Worm (Caenorhabditis elegans): ENCODE measurements around the gene ZC477.2.

DNA sequence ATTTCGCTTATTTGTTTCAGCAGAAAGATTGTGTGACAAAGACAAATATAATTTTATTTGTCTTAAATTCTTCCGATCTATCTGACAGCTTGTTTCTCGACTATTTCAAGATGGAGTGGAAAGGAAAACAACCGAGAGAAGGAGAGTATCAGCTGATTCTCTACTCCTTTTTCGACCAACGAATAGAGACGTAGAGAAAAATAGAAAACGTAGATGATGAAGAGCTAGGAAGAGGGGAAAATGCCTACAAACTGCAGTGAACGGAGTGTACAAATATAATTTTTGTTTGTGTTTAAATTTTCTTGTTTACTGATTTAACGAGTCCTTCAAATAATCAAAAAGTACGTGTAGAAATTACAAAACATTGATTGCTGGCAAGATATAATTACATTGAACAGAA is 39.7 kb downstream of the ZC477.2 start:
- TF ChIP-seq ZK337.2 (GFP tag; IDR thresholded peaks at IDR 0.05), result no peak
- TF ChIP-seq set-16 (GFP tag; IDR thresholded peaks at IDR 0.05), result no peak
- no peak for TF ChIP-seq snpc-4 (tag; optimal IDR thresholded peaks at IDR 0.05)
- TF ChIP-seq lin-13 (GFP tag; optimal IDR thresholded peaks at IDR 0.05), result no peak
- no peak for TF ChIP-seq skn-1 (tag; optimal IDR thresholded peaks at IDR 0.05)
- peak in 1 of 2 experiments; percentile 64 for TF ChIP-seq lsy-2 (tag; optimal IDR thresholded peaks at IDR 0.05)
- TF ChIP-seq pha-4 (GFP tag; IDR thresholded peaks at IDR 0.05), result no peak
- no peak for TF ChIP-seq pha-4 (tag; optimal IDR thresholded peaks at IDR 0.05)
- no peak for TF ChIP-seq jun-1 (tag; optimal IDR thresholded peaks at IDR 0.05)
- TF ChIP-seq arid-1 (GFP tag; conservative IDR thresholded peaks at IDR 0.05), result no peak
- no peak for TF ChIP-seq nhr-10 (tag; optimal IDR thresholded peaks at IDR 0.05)
